Fruit fly (Drosophila melanogaster) S2 (cell line): Measurements from ENCODE around the gene CG5446.

Experiments
- CG8478 ChIP-seq: fragments of >200 bp; optimal IDR thresholded peaks from 2 replicates; lab custom pipeline; 2018
- CTCF ChIP-seq, 2 experiments: fragments of >200 bp; optimal IDR thresholded peaks; 2 replicates each; lab custom pipeline; 2018

- TF ChIP-seq CG8478 (lab: Kevin White, UChicago) (no peak), CTCF (optimal IDR thresholded peaks at IDR 0.05; lab: Kevin White, UChicago) (no peak)
Measured at dm6 chr2L:12459191-12459590, 31.7 kb upstream of the CG5446 start.
